Worm (Caenorhabditis elegans) whole organism, mixed stage, embryonic: ENCODE data around the gene ZK512.10.

Source experiments
- bed-3 ChIP-seq: fragments of 200-800 bp; sonication (Bioruptor generic); optimal IDR thresholded peaks from 3 replicates; lab custom pipeline; 2018; ENCODE audit warnings: mild to moderate bottlenecking, missing genetic modification characterization, moderate library complexity, missing compliant biosample characterization
- blmp-1 ChIP-seq: fragments of 150-350 bp; optimal IDR thresholded peaks from 2 replicates; lab custom pipeline; 2014; ENCODE audit warnings: missing biosample characterization, missing genetic modification characterization
- ceh-39 ChIP-seq: fragments of 150-350 bp; optimal IDR thresholded peaks from 2 replicates; lab custom pipeline; 2014; ENCODE audit warnings: missing biosample characterization, missing genetic modification characterization
- ces-1 ChIP-seq: fragments of 150-350 bp; optimal IDR thresholded peaks from 2 replicates; lab custom pipeline; 2014; ENCODE audit warnings: missing biosample characterization, missing genetic modification reagents, missing genetic modification characterization
- cnd-1 ChIP-seq: fragments of 200-800 bp; sonication (Bioruptor generic); optimal IDR thresholded peaks from 2 replicates; lab custom pipeline; 2018; ENCODE audit warnings: mild to moderate bottlenecking, missing genetic modification characterization, missing compliant biosample characterization
- drap-1 ChIP-seq: fragments of 200-800 bp; sonication (Bioruptor generic); optimal IDR thresholded peaks from 3 replicates; lab custom pipeline; 2018; ENCODE audit warnings: mild to moderate bottlenecking, missing genetic modification characterization, missing compliant biosample characterization
- elt-1 ChIP-seq: sonication (generic microtip); optimal IDR thresholded peaks from 2 replicates; lab custom pipeline; 2017; ENCODE audit warnings: missing genetic modification characterization, mild to moderate bottlenecking, missing compliant biosample characterization, antibody characterized with exemption, moderate library complexity, borderline replicate concordance; ENCODE audit not compliant: insufficient read depth
- flh-1 ChIP-seq: fragments of 200-800 bp; sonication (Bioruptor generic); optimal IDR thresholded peaks from 2 replicates; lab custom pipeline; 2018; ENCODE audit warnings: mild to moderate bottlenecking, missing genetic modification characterization, moderate library complexity, missing compliant biosample characterization
- ham-2 ChIP-seq: fragments of 200-800 bp; sonication (Bioruptor generic); optimal IDR thresholded peaks from 2 replicates; lab custom pipeline; 2018; ENCODE audit warnings: mild to moderate bottlenecking, missing genetic modification characterization, missing compliant biosample characterization
- hlh-1 ChIP-seq: fragments of 150-350 bp; optimal IDR thresholded peaks from 2 replicates; lab custom pipeline; 2014; ENCODE audit warnings: missing biosample characterization, missing genetic modification reagents, missing genetic modification characterization
- lin-13 ChIP-seq: fragments of 150-350 bp; optimal IDR thresholded peaks from 2 replicates; lab custom pipeline; 2014; ENCODE audit warnings: missing biosample characterization, missing genetic modification characterization
- lin-32 ChIP-seq: fragments of 200-800 bp; sonication (Bioruptor generic); optimal IDR thresholded peaks from 2 replicates; lab custom pipeline; 2018; ENCODE audit warnings: mild to moderate bottlenecking, missing genetic modification characterization, missing compliant biosample characterization
- lsy-2 ChIP-seq: fragments of 150-350 bp; optimal IDR thresholded peaks from 2 replicates; lab custom pipeline; 2014; ENCODE audit warnings: missing biosample characterization, missing genetic modification characterization
- mab-5 ChIP-seq: fragments of 150-350 bp; optimal IDR thresholded peaks from 2 replicates; lab custom pipeline; 2014; ENCODE audit warnings: missing biosample characterization, missing genetic modification characterization
- mls-2 ChIP-seq: sonication (generic microtip); optimal IDR thresholded peaks from 2 replicates; lab custom pipeline; 2016; ENCODE audit warnings: mild to moderate bottlenecking, missing genetic modification characterization, moderate library complexity, missing compliant biosample characterization
- nhr-12 ChIP-seq: fragments of 150-350 bp; optimal IDR thresholded peaks from 2 replicates; lab custom pipeline; 2014; ENCODE audit warnings: missing biosample characterization, missing genetic modification characterization
- nhr-2 ChIP-seq: fragments of 150-350 bp; optimal IDR thresholded peaks from 2 replicates; lab custom pipeline; 2014; ENCODE audit warnings: missing biosample characterization, missing genetic modification characterization
- nhr-237 ChIP-seq: fragments of 150-350 bp; optimal IDR thresholded peaks from 2 replicates; lab custom pipeline; 2014; ENCODE audit warnings: missing biosample characterization, missing genetic modification characterization
- nhr-76 ChIP-seq: sonication (generic microtip); optimal IDR thresholded peaks from 2 replicates; lab custom pipeline; 2017; ENCODE audit warnings: missing biosample characterization, missing genetic modification characterization
- pha-4 ChIP-seq: fragments of 150-350 bp; optimal IDR thresholded peaks from 2 replicates; lab custom pipeline; 2018; ENCODE audit warnings: missing biosample characterization, missing genetic modification reagents, missing genetic modification characterization
- sem-2 ChIP-seq: fragments of 200-800 bp; sonication (Bioruptor generic); optimal IDR thresholded peaks from 2 replicates; lab custom pipeline; 2018; ENCODE audit warnings: mild to moderate bottlenecking, missing genetic modification characterization, missing compliant biosample characterization
- tbx-8 ChIP-seq: fragments of 200-800 bp; sonication (Bioruptor generic); optimal IDR thresholded peaks from 2 replicates; lab custom pipeline; 2018; ENCODE audit warnings: mild to moderate bottlenecking, missing genetic modification characterization, moderate library complexity, missing compliant biosample characterization
- unc-120 ChIP-seq: sonication (generic microtip); optimal IDR thresholded peaks from 2 replicates; lab custom pipeline; 2017; ENCODE audit warnings: missing genetic modification characterization, missing compliant biosample characterization; ENCODE audit not compliant: poor library complexity, severe bottlenecking
- unc-39 ChIP-seq: fragments of 150-350 bp; optimal IDR thresholded peaks from 2 replicates; lab custom pipeline; 2014; ENCODE audit warnings: missing biosample characterization, missing genetic modification characterization
- unc-62 ChIP-seq: fragments of 150-350 bp; optimal IDR thresholded peaks from 2 replicates; lab custom pipeline; 2014; ENCODE audit warnings: missing biosample characterization, missing genetic modification reagents, missing genetic modification characterization
- zip-8 ChIP-seq: fragments of 150-350 bp; optimal IDR thresholded peaks from 2 replicates; lab custom pipeline; 2014; ENCODE audit warnings: missing biosample characterization, missing genetic modification characterization
- ztf-11 ChIP-seq: fragments of 150-350 bp; optimal IDR thresholded peaks from 2 replicates; lab custom pipeline; 2014; ENCODE audit warnings: missing biosample characterization, missing genetic modification characterization

Gene ZK512.10

ce11 chrIII:9118921-9119606 lies 11.6 kb upstream of the ZK512.10 start, which contains the start of gene ced-11:
Gene ced-11, plus strand, starts transcription at chrIII:9119556.
- no peak for TF ChIP-seq nhr-2 (tag; lab: Kevin White, UChicago)
- no peak for TF ChIP-seq lin-32 (GFP tag; lab: Kevin White, UChicago)
- TF ChIP-seq zip-8 (tag; lab: Kevin White, UChicago) = no peak
- no peak for TF ChIP-seq pha-4 (tag; lab: Kevin White, UChicago)
- TF ChIP-seq ztf-11 (tag; lab: Kevin White, UChicago) = no peak
- no peak for TF ChIP-seq elt-1 (tag; lab: Kevin White, UChicago)
- TF ChIP-seq cnd-1 (tag; lab: Kevin White, UChicago) = no peak

ce11 chrIII:9125789-9126304 lies 4.8 kb upstream of the ZK512.10 start, which contains the start of gene sec-16A.1:
Gene sec-16A.1, plus strand, starts transcription at chrIII:9125839.
- TF ChIP-seq lsy-2 (tag; lab: Kevin White, UChicago) = peak; percentile 8
- TF ChIP-seq nhr-2 (tag; lab: Kevin White, UChicago) = peak; percentile 65
- no peak for TF ChIP-seq nhr-76 (tag; lab: Kevin White, UChicago)
- TF ChIP-seq tbx-8 (GFP tag; lab: Kevin White, UChicago) = no peak

- TF ChIP-seq drap-1 (GFP tag; lab: Kevin White, UChicago) = no peak
- TF ChIP-seq tbx-8 (GFP tag; lab: Kevin White, UChicago) = no peak
- TF ChIP-seq nhr-237 (tag; lab: Kevin White, UChicago) = no peak
- TF ChIP-seq mls-2 (tag; lab: Kevin White, UChicago) = no peak
These were observed 5.9 kb downstream of the ZK512.10 start, which contains the start of gene eat-4 for ce11 chrIII:9136587-9136986. Gene eat-4, plus strand, starts transcription at chrIII:9136887.

- TF ChIP-seq nhr-12 (tag; lab: Kevin White, UChicago) (no peak), ceh-39 (tag; lab: Kevin White, UChicago) (no peak), lin-32 (GFP tag; lab: Kevin White, UChicago) (no peak), nhr-76 (tag; lab: Kevin White, UChicago) (no peak), flh-1 (GFP tag; lab: Kevin White, UChicago) (no peak), lsy-2 (tag; lab: Kevin White, UChicago) (no peak), sem-2 (GFP tag; lab: Kevin White, UChicago) (no peak), lin-13 (tag; lab: Kevin White, UChicago) (no peak), hlh-1 (tag; lab: Kevin White, UChicago) (no peak), tbx-8 (GFP tag; lab: Kevin White, UChicago) (no peak), blmp-1 (no peak), zip-8 (tag; lab: Kevin White, UChicago) (no peak), unc-120 (no peak), unc-39 (tag; lab: Kevin White, UChicago) (no peak), mab-5 (tag; lab: Kevin White, UChicago) (no peak), mls-2 (tag; lab: Kevin White, UChicago) (no peak), bed-3 (no peak), ham-2 (GFP tag; lab: Kevin White, UChicago) (no peak), nhr-2 (tag; lab: Kevin White, UChicago) (no peak), unc-62 (no peak)
- TF ChIP-seq, all 35 proteins: peak for 0
These were observed 7.9 kb downstream of the ZK512.10 start, which contains the start of gene ZK512.7 for ce11 chrIII:9138601-9139000. Gene ZK512.7, minus strand, starts transcription at chrIII:9138701.

- TF ChIP-seq ces-1 (GFP tag; lab: Kevin White, UChicago) (peak; percentile 74), blmp-1 (no peak)
- TF ChIP-seq, all 35 proteins: peak for 1
These were observed 13.2 kb downstream of the ZK512.10 start, which contains the start of gene ZK512.11 for ce11 chrIII:9143911-9144310. Gene ZK512.11, plus strand, starts transcription at chrIII:9144211.
